Worm (Caenorhabditis elegans): Measurements from ENCODE around the gene hosl-1.

ce11 chrX:4673165-4673756 is 36.3 kb downstream of the hosl-1 start, which contains the start of gene tmem-135:
- TF ChIP-seq tbp1 (GFP tag; optimal IDR thresholded peaks at IDR 0.05) (no peak), C06A6.2 (GFP tag; conservative IDR thresholded peaks at IDR 0.05) (no peak), snpc-4 (GFP tag; optimal IDR thresholded peaks at IDR 0.05) (no peak), snpc-4 (tag; optimal IDR thresholded peaks at IDR 0.05) (no peak), gei-17 (GFP tag; optimal IDR thresholded peaks at IDR 0.05) (no peak), lag-1 (GFP tag; IDR thresholded peaks at IDR 0.05) (no peak), attf-6 (GFP tag; IDR thresholded peaks at IDR 0.05) (no peak), pha-4 (tag; optimal IDR thresholded peaks at IDR 0.05) (no peak), cebp-1 (GFP tag; IDR thresholded peaks at IDR 0.05) (no peak), cebp-1 (tag; optimal IDR thresholded peaks at IDR 0.05) (no peak), unc-62 (GFP tag; optimal IDR thresholded peaks at IDR 0.05) (no peak), rec-8 (tag; optimal IDR thresholded peaks at IDR 0.05) (no peak), F57C9.4 (tag; optimal IDR thresholded peaks at IDR 0.05) (no peak), B0336.3 (GFP tag; IDR thresholded peaks at IDR 0.05) (no peak), sptf-2 (GFP tag; optimal IDR thresholded peaks at IDR 0.05) (no peak), F49E8.2 (tag; optimal IDR thresholded peaks at IDR 0.05; ENCODE audit: insufficient read depth) (no peak)

All from whole organism, young adult.